Worm (Caenorhabditis elegans) whole organism, L4 larva: ENCODE measurements around the gene dyf-2.

ENCODE experiments used
- D1046.2 ChIP-seq: fragments of 200-800 bp; sonication (Bioruptor generic); IDR thresholded peaks from 2 replicates; pipeline ENCODE4 v1.3.6; 2022; ENCODE audit warnings: missing genetic modification characterization, missing compliant biosample characterization
- F10B5.3 ChIP-seq: sonication (generic microtip); optimal IDR thresholded peaks from 2 replicates; lab custom pipeline; 2016; ENCODE audit warnings: mild to moderate bottlenecking, missing genetic modification characterization, missing compliant biosample characterization
- F37D6.2 ChIP-seq: sonication (generic microtip); optimal IDR thresholded peaks from 2 replicates; lab custom pipeline; 2016; ENCODE audit warnings: mild to moderate bottlenecking, missing genetic modification characterization, missing compliant biosample characterization
- Y5F2A.4 ChIP-seq: fragments of 200-800 bp; sonication (Bioruptor generic); optimal IDR thresholded peaks from 2 replicates; lab custom pipeline; 2018; ENCODE audit warnings: mild to moderate bottlenecking, missing genetic modification characterization, missing compliant biosample characterization
- Y75B8A.6 ChIP-seq: fragments of 200-800 bp; sonication (Bioruptor generic); IDR thresholded peaks from 2 replicates; pipeline ENCODE4 v1.3.6; 2022; ENCODE audit warnings: missing genetic modification reagents, missing genetic modification characterization, missing compliant biosample characterization
- aha-1 ChIP-seq: fragments of 150-350 bp; peaks from one replicate; lab custom pipeline; 2014; ENCODE audit warnings: missing biosample characterization, missing genetic modification characterization
- attf-4 ChIP-seq: sonication (generic microtip); optimal IDR thresholded peaks from 3 replicates; lab custom pipeline; 2017; ENCODE audit warnings: missing biosample characterization, missing genetic modification characterization
- ceh-28 ChIP-seq: fragments of 150-350 bp; optimal IDR thresholded peaks from 2 replicates; lab custom pipeline; 2014; ENCODE audit warnings: missing biosample characterization, missing genetic modification reagents, missing genetic modification characterization
- ceh-32 ChIP-seq: sonication (generic microtip); optimal IDR thresholded peaks from 2 replicates; lab custom pipeline; 2016; ENCODE audit warnings: mild to moderate bottlenecking, missing genetic modification characterization, missing compliant biosample characterization; ENCODE audit not compliant: poor library complexity
- ces-1 ChIP-seq: fragments of 150-350 bp; sonication (generic microtip); optimal IDR thresholded peaks from 4 replicates; lab custom pipeline; 2014; ENCODE audit warnings: missing biosample characterization, missing genetic modification reagents, missing genetic modification characterization
- ctbp-1 ChIP-seq: fragments of 200-800 bp; sonication (Bioruptor generic); IDR thresholded peaks from 2 replicates; pipeline ENCODE4 v1.3.6; 2022; ENCODE audit warnings: missing genetic modification reagents, missing genetic modification characterization, missing compliant biosample characterization
- daf-16 ChIP-seq, 3 experiments: sonication (generic microtip); optimal IDR thresholded peaks; 2 replicates each; lab custom pipeline; 2016 to 2017; ENCODE audit warnings: missing genetic modification characterization in 3 of 3, missing genetic modification reagents in 3 of 3, mild to moderate bottlenecking in 2 of 3, missing compliant biosample characterization in 2 of 3, missing biosample characterization in 1 of 3, moderate library complexity in 1 of 3
- daf-19 ChIP-seq: fragments of 200-800 bp; sonication (Bioruptor generic); conservative IDR thresholded peaks from 2 replicates; pipeline ENCODE4 v1.3.6; 2022; ENCODE audit warnings: missing genetic modification characterization, missing compliant biosample characterization
- daf-8 ChIP-seq: fragments of 200-800 bp; sonication (Bioruptor generic); IDR thresholded peaks from 2 replicates; pipeline ENCODE4 v1.3.6; 2022; ENCODE audit warnings: missing genetic modification characterization, missing compliant biosample characterization
- dmd-6 ChIP-seq: fragments of 200-800 bp; sonication (Bioruptor generic); IDR thresholded peaks from 2 replicates; pipeline ENCODE4 v1.3.6; 2022; ENCODE audit warnings: missing genetic modification reagents, missing genetic modification characterization, missing compliant biosample characterization
- dpl-1 ChIP-seq: fragments of 150-350 bp; optimal IDR thresholded peaks from 2 replicates; lab custom pipeline; 2014; ENCODE audit warnings: missing biosample characterization, missing genetic modification reagents, missing genetic modification characterization
- duxl-1 ChIP-seq: sonication (generic microtip); optimal IDR thresholded peaks from 2 replicates; lab custom pipeline; 2016; ENCODE audit warnings: mild to moderate bottlenecking, missing genetic modification characterization, moderate library complexity, missing compliant biosample characterization; ENCODE audit not compliant: poor library complexity
- egl-43 ChIP-seq: fragments of 200-800 bp; sonication (Bioruptor generic); IDR thresholded peaks from 2 replicates; pipeline ENCODE4 v1.3.6; 2022; ENCODE audit warnings: missing genetic modification reagents, missing genetic modification characterization, missing compliant biosample characterization
- fkh-10 ChIP-seq: fragments of 150-350 bp; optimal IDR thresholded peaks from 2 replicates; lab custom pipeline; 2014; ENCODE audit warnings: missing biosample characterization, missing genetic modification reagents, missing genetic modification characterization
- fos-1 ChIP-seq: fragments of 150-350 bp; optimal IDR thresholded peaks from 2 replicates; lab custom pipeline; 2014; ENCODE audit warnings: missing biosample characterization, missing genetic modification characterization
- lin-13 ChIP-seq: fragments of 150-350 bp; optimal IDR thresholded peaks from 2 replicates; lab custom pipeline; 2014; ENCODE audit warnings: missing biosample characterization, missing genetic modification reagents, missing genetic modification characterization
- lin-29 ChIP-seq: fragments of 200-800 bp; sonication (Bioruptor generic); IDR thresholded peaks from 2 replicates; pipeline ENCODE4 v1.3.6; 2022; ENCODE audit warnings: missing genetic modification reagents, missing genetic modification characterization, missing compliant biosample characterization
- lir-3 ChIP-seq: sonication (generic microtip); optimal IDR thresholded peaks from 2 replicates; lab custom pipeline; 2016; ENCODE audit warnings: mild to moderate bottlenecking, missing genetic modification characterization, missing compliant biosample characterization
- lsy-2 ChIP-seq, 2 experiments: fragments of 150-350 bp in 1 of 2; sonication (generic microtip) in 1 of 2; optimal IDR thresholded peaks; 2 replicates each; lab custom pipeline; 2014 to 2017; ENCODE audit warnings: missing biosample characterization in 2 of 2, missing genetic modification characterization in 2 of 2
- madf-9 ChIP-seq: fragments of 200-800 bp; sonication (Bioruptor generic); conservative IDR thresholded peaks from 2 replicates; pipeline ENCODE4 v1.3.6; 2022; ENCODE audit warnings: missing genetic modification reagents, missing genetic modification characterization, missing compliant biosample characterization
- mdl-1 ChIP-seq, 2 experiments: fragments of 150-350 bp in 1 of 2; sonication (generic microtip) in 1 of 2; optimal IDR thresholded peaks; 2 replicates each; lab custom pipeline; 2014 to 2017; ENCODE audit warnings: missing biosample characterization in 2 of 2, missing genetic modification characterization in 2 of 2
- mep-1 ChIP-seq: fragments of 150-350 bp; sonication (generic microtip); optimal IDR thresholded peaks from 3 replicates; lab custom pipeline; 2014; ENCODE audit warnings: missing biosample characterization, missing genetic modification characterization
- mxl-2 ChIP-seq: fragments of 200-800 bp; sonication (Bioruptor generic); conservative IDR thresholded peaks from 2 replicates; pipeline ENCODE4 v1.3.6; 2022; ENCODE audit warnings: missing genetic modification reagents, missing genetic modification characterization, missing compliant biosample characterization
- nhr-11 ChIP-seq: fragments of 150-350 bp; optimal IDR thresholded peaks from 2 replicates; lab custom pipeline; 2014; ENCODE audit warnings: missing biosample characterization, missing genetic modification characterization
- nhr-41 ChIP-seq: fragments of 200-800 bp; sonication (Bioruptor generic); IDR thresholded peaks from 2 replicates; pipeline ENCODE4 v1.3.6; 2022; ENCODE audit warnings: missing genetic modification reagents, missing genetic modification characterization, missing compliant biosample characterization
- nhr-42 ChIP-seq: fragments of 200-800 bp; sonication (Bioruptor generic); IDR thresholded peaks from 2 replicates; pipeline ENCODE4 v1.3.6; 2022; ENCODE audit warnings: missing genetic modification characterization, missing compliant biosample characterization
- nhr-48 ChIP-seq: sonication (generic microtip); optimal IDR thresholded peaks from 2 replicates; lab custom pipeline; 2016; ENCODE audit warnings: mild to moderate bottlenecking, missing genetic modification characterization, missing compliant biosample characterization
- php-3 ChIP-seq: fragments of 200-800 bp; sonication (Bioruptor generic); IDR thresholded peaks from 2 replicates; pipeline ENCODE4 v1.3.6; 2022; ENCODE audit warnings: missing genetic modification reagents, missing genetic modification characterization, missing compliant biosample characterization
- pqm-1 ChIP-seq: sonication (generic microtip); optimal IDR thresholded peaks from 2 replicates; lab custom pipeline; 2017; ENCODE audit warnings: missing biosample characterization, missing genetic modification characterization
- saeg-2 ChIP-seq: fragments of 200-800 bp; sonication (Bioruptor generic); IDR thresholded peaks from 2 replicates; pipeline ENCODE4 v1.3.6; 2022; ENCODE audit warnings: missing genetic modification reagents, missing genetic modification characterization, missing compliant biosample characterization
- set-16 ChIP-seq: fragments of 200-800 bp; sonication (Bioruptor generic); IDR thresholded peaks from 2 replicates; pipeline ENCODE4 v1.3.6; 2022; ENCODE audit warnings: missing genetic modification reagents, missing genetic modification characterization, missing compliant biosample characterization
- skn-1 ChIP-seq: fragments of 150-350 bp; optimal IDR thresholded peaks from 2 replicates; lab custom pipeline; 2014; ENCODE audit warnings: missing biosample characterization, missing genetic modification characterization
- snpc-1.2 ChIP-seq: fragments of 200-800 bp; sonication (Bioruptor generic); IDR thresholded peaks from 2 replicates; pipeline ENCODE4 v1.3.6; 2022; ENCODE audit warnings: missing genetic modification reagents, missing genetic modification characterization, missing compliant biosample characterization
- snpc-4 ChIP-seq: fragments of 150-350 bp; optimal IDR thresholded peaks from 2 replicates; lab custom pipeline; 2014; ENCODE audit warnings: missing biosample characterization, missing genetic modification characterization
- unc-130 ChIP-seq: sonication (generic microtip); optimal IDR thresholded peaks from 2 replicates; lab custom pipeline; 2016; ENCODE audit warnings: missing genetic modification reagents, missing genetic modification characterization, missing compliant biosample characterization
- unc-39 ChIP-seq: sonication (generic microtip); optimal IDR thresholded peaks from 2 replicates; lab custom pipeline; 2017; ENCODE audit warnings: missing biosample characterization, missing genetic modification characterization
- vab-7 ChIP-seq: fragments of 200-800 bp; sonication (Bioruptor generic); IDR thresholded peaks from 2 replicates; pipeline ENCODE4 v1.3.6; 2022; ENCODE audit warnings: missing genetic modification reagents, missing genetic modification characterization, missing compliant biosample characterization
- zfp-2 ChIP-seq: sonication (generic microtip); optimal IDR thresholded peaks from 2 replicates; lab custom pipeline; 2016; ENCODE audit warnings: mild to moderate bottlenecking, missing genetic modification characterization, missing compliant biosample characterization
- zip-11 ChIP-seq: fragments of 200-800 bp; sonication (Bioruptor generic); IDR thresholded peaks from 2 replicates; pipeline ENCODE4 v1.3.6; 2022; ENCODE audit warnings: missing genetic modification characterization, missing compliant biosample characterization

dyf-2 gene

DNA sequence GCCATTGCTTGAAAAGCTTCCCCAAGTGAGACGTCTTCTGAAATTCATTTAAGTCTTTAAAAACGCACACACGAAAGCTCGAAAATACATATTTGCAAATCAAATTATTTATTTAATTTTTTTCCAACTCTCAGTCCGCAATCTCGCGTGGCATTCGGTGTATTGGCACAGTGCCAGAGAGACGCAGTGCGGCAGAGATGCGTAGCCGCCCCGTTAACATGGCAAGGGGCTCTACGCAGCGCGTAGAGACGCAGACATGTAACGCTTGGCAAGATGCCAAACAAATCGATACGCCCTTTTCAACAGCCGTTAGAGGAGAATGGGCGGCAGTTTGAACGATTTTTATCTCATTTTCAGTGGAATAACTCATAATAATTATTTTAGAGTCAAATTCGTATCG, 42.7 kb downstream of the dyf-2 start, which contains the start of the genes drr-2 and set-16 (continued):
- TF ChIP-seq F10B5.3 (tag; lab: Kevin White, UChicago), result peak; percentile 95
- peak; percentile 96 for TF ChIP-seq duxl-1 (tag; lab: Kevin White, UChicago)
- peak; percentile 100 for TF ChIP-seq aha-1
- peak; percentile 98 for TF ChIP-seq unc-130 (GFP tag; lab: Kevin White, UChicago)
- TF ChIP-seq php-3, result peak; percentile 93
- peak; percentile 79 for TF ChIP-seq skn-1 (tag; lab: Kevin White, UChicago)
- TF ChIP-seq ces-1 (GFP tag; lab: Kevin White, UChicago), result peak; percentile 87
- TF ChIP-seq snpc-1.2 (GFP tag; lab: Robert Waterston, UW), result peak; percentile 92
- peak; percentile 88 for TF ChIP-seq mxl-2 (GFP tag; lab: Robert Waterston, UW)
- TF ChIP-seq mep-1, result peak; percentile 99
- peak; percentile 97 for TF ChIP-seq saeg-2 (GFP tag; lab: Robert Waterston, UW)
- peak; percentile 99 for TF ChIP-seq nhr-11
- TF ChIP-seq lin-29 (GFP tag; lab: Robert Waterston, UW), result peak; percentile 98
- TF ChIP-seq fkh-10 (GFP tag; lab: Kevin White, UChicago), result peak; percentile 92
- TF ChIP-seq lir-3, result peak; percentile 81
- peak; percentile 94 for TF ChIP-seq zfp-2 (tag; lab: Kevin White, UChicago)
- TF ChIP-seq Y75B8A.6 (GFP tag; lab: Robert Waterston, UW), result peak; percentile 97
- TF ChIP-seq daf-19 (GFP tag; lab: Robert Waterston, UW), result no peak
- peak; percentile 87 to 97 for TF ChIP-seq daf-16 (GFP tag; optimal IDR thresholded peaks at IDR 0.05; lab: Kevin White, UChicago)
- peak; percentile 82 for TF ChIP-seq daf-16 (tag; optimal IDR thresholded peaks at IDR 0.05; lab: Kevin White, UChicago)
- TF ChIP-seq ceh-32 (tag; lab: Kevin White, UChicago), result peak; percentile 84
- peak; percentile 94 for TF ChIP-seq D1046.2 (GFP tag; lab: Robert Waterston, UW)
- peak; percentile 99 for TF ChIP-seq dmd-6
- peak; percentile 96 for TF ChIP-seq nhr-48
- TF ChIP-seq attf-4 (tag; lab: Kevin White, UChicago), result no peak
- peak; percentile 80 for TF ChIP-seq vab-7
- peak; percentile 99 for TF ChIP-seq lin-13 (GFP tag; lab: Kevin White, UChicago)
- TF ChIP-seq daf-8 (GFP tag; lab: Robert Waterston, UW), result no peak
- TF ChIP-seq ctbp-1, result peak; percentile 98
- TF ChIP-seq lsy-2 (tag; optimal IDR thresholded peaks at IDR 0.05; lab: Kevin White, UChicago), result peak; percentile 90 to 97
- TF ChIP-seq snpc-4 (tag; lab: Kevin White, UChicago), result no peak
- TF ChIP-seq Y5F2A.4 (GFP tag; lab: Kevin White, UChicago), result peak; percentile 86
- no peak for TF ChIP-seq unc-39
- 0 out of 2 replicates have a peak, but pooled peaks have one; percentile 41 for TF ChIP-seq zip-11
- TF ChIP-seq F37D6.2 (tag; lab: Kevin White, UChicago), result peak; percentile 96
- TF ChIP-seq pqm-1 (tag; lab: Kevin White, UChicago), result no peak
- TF ChIP-seq dpl-1, result peak; percentile 97
- peak; percentile 91 for TF ChIP-seq fos-1 (tag; lab: Kevin White, UChicago)
- peak; percentile 98 for TF ChIP-seq nhr-42 (GFP tag; lab: Robert Waterston, UW)
- TF ChIP-seq madf-9, result peak; percentile 96
- peak; percentile 81 for TF ChIP-seq ceh-28 (tag; lab: Kevin White, UChicago)

DNA sequence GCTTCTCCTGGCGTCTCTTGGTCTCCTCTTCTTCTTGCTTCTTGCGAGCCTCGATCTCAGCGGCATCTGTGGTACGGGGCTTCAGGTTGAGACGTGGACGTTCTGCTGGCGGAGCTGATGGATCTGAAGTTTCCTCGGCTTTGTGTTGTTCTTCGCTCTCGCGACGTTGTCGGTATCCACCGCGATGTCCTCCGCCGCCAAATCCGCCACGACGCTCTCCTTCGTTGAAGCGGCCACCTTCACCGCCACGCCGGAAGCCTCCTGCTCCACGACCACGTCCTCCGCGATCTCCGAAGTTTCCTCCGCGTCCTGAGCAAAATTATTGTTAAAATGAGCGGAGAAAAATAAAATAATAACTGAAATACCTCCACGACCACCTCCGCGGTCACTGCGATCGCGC, 43.5 kb downstream of the dyf-2 start:
- TF ChIP-seq set-16 (GFP tag; lab: Robert Waterston, UW), result peak; percentile 94
- TF ChIP-seq nhr-41 (GFP tag; lab: Robert Waterston, UW), result no peak
- no peak for TF ChIP-seq mdl-1 (tag; optimal IDR thresholded peaks at IDR 0.05; lab: Kevin White, UChicago)
- TF ChIP-seq egl-43 (GFP tag; lab: Robert Waterston, UW), result peak; percentile 9; the same call in 1 of the 2 replicates
- TF ChIP-seq, all 104 proteins: peak for 2
